Fruit fly (Drosophila melanogaster) whole organism, embryonic: Measurements from ENCODE around the gene ac.
A peak's percentile ranks its signal among the peaks of the same experiment; 100 is the strongest.

ENCODE experiments used
- Bdp1 ChIP-seq: fragments of 200-800 bp; sonication (Bioruptor generic); optimal IDR thresholded peaks from 3 replicates; lab custom pipeline; 2016; ENCODE audit warnings: missing biosample characterization, missing genetic modification characterization
- Bgb ChIP-seq: fragments of 200-800 bp; sonication (Bioruptor generic); IDR thresholded peaks from 2 replicates; pipeline ENCODE4 v1.3.6; 2022; ENCODE audit warnings: missing biosample characterization, missing genetic modification characterization; ENCODE audit not compliant: partially characterized antibody
- CG10462 ChIP-seq: fragments of 200-800 bp; sonication (Bioruptor generic); optimal IDR thresholded peaks from 2 replicates; lab custom pipeline; 2016; ENCODE audit warnings: missing biosample characterization, missing genetic modification characterization
- CG13123 ChIP-seq: fragments of 200-800 bp; sonication (Bioruptor generic); optimal IDR thresholded peaks from 2 replicates; lab custom pipeline; 2016; ENCODE audit warnings: missing biosample characterization, missing genetic modification characterization
- CG13287 ChIP-seq: fragments of 200-800 bp; sonication (Bioruptor generic); IDR thresholded peaks from 2 replicates; pipeline ENCODE4 v1.3.6; 2022; ENCODE audit warnings: missing biosample characterization, missing genetic modification characterization; ENCODE audit not compliant: partially characterized antibody
- CG15479 ChIP-seq: fragments of 200-800 bp; sonication (Bioruptor generic); optimal IDR thresholded peaks from 3 replicates; lab custom pipeline; 2019; ENCODE audit warnings: missing biosample characterization, mild to moderate bottlenecking, missing genetic modification characterization, moderate library complexity
- CG1647 ChIP-seq: fragments of 200-800 bp; sonication (Bioruptor generic); optimal IDR thresholded peaks from 3 replicates; lab custom pipeline; 2016; ENCODE audit warnings: missing biosample characterization, missing genetic modification characterization
- CG18262 ChIP-seq: fragments of 200-800 bp; optimal IDR thresholded peaks from 3 replicates; lab custom pipeline; 2019; ENCODE audit warnings: missing biosample characterization, mild to moderate bottlenecking, missing genetic modification characterization, moderate library complexity
- CG1832 ChIP-seq: fragments of 200-800 bp; sonication (Bioruptor generic); optimal IDR thresholded peaks from 2 replicates; lab custom pipeline; 2017; ENCODE audit warnings: missing biosample characterization, mild to moderate bottlenecking, missing genetic modification characterization, inconsistent platforms
- CG2712 ChIP-seq: fragments of 200-800 bp; optimal IDR thresholded peaks from 3 replicates; lab custom pipeline; 2019; ENCODE audit warnings: missing biosample characterization, mild to moderate bottlenecking, missing genetic modification characterization, moderate library complexity
- CG31388 ChIP-seq: fragments of 200-800 bp; sonication (Bioruptor generic); optimal IDR thresholded peaks from 2 replicates; lab custom pipeline; 2016; ENCODE audit warnings: missing biosample characterization, missing genetic modification characterization
- CG3995 ChIP-seq: fragments of 200-800 bp; sonication (Bioruptor generic); optimal IDR thresholded peaks from 3 replicates; lab custom pipeline; 2016; ENCODE audit warnings: missing biosample characterization, missing genetic modification characterization
- CG6765 ChIP-seq: fragments of 200-800 bp; sonication (Bioruptor generic); optimal IDR thresholded peaks from 3 replicates; lab custom pipeline; 2017; ENCODE audit warnings: missing biosample characterization, mild to moderate bottlenecking, missing genetic modification characterization
- CG8388 ChIP-seq: fragments of 200-800 bp; sonication (Bioruptor generic); optimal IDR thresholded peaks from 2 replicates; lab custom pipeline; 2019; ENCODE audit warnings: missing biosample characterization, mild to moderate bottlenecking, missing genetic modification characterization, moderate library complexity
- CG8944 ChIP-seq: fragments of 200-800 bp; sonication (Bioruptor generic); optimal IDR thresholded peaks from 3 replicates; lab custom pipeline; 2016; ENCODE audit warnings: missing biosample characterization, missing genetic modification characterization
- Dbx ChIP-seq: fragments of 200-800 bp; sonication (Bioruptor generic); IDR thresholded peaks from 3 replicates; pipeline ENCODE4 v1.3.6; 2022; ENCODE audit warnings: missing biosample characterization, missing genetic modification characterization
- Deaf1 ChIP-seq: fragments of 200-800 bp; optimal IDR thresholded peaks from 3 replicates; lab custom pipeline; 2019; ENCODE audit warnings: missing biosample characterization, mild to moderate bottlenecking, missing genetic modification characterization, moderate library complexity
- Drgx ChIP-seq: fragments of 200-800 bp; sonication (Bioruptor generic); IDR thresholded peaks from 2 replicates; pipeline ENCODE4 v1.3.6; 2022; ENCODE audit warnings: missing biosample characterization, missing genetic modification characterization
- Ets97D ChIP-seq: fragments of 200-800 bp; sonication (Bioruptor generic); optimal IDR thresholded peaks from 3 replicates; lab custom pipeline; 2016; ENCODE audit warnings: missing biosample characterization, missing genetic modification characterization
- HLH4C ChIP-seq: fragments of 200-800 bp; sonication (Bioruptor generic); IDR thresholded peaks from 3 replicates; pipeline ENCODE4 v1.3.6; 2022; ENCODE audit warnings: missing biosample characterization, missing genetic modification characterization; ENCODE audit not compliant: partially characterized antibody
- HLH54F ChIP-seq: fragments of 200-800 bp; sonication (Bioruptor generic); optimal IDR thresholded peaks from 3 replicates; lab custom pipeline; 2016; ENCODE audit warnings: missing biosample characterization, missing genetic modification characterization
- Lim3 ChIP-seq: fragments of 200-800 bp; sonication (Bioruptor generic); IDR thresholded peaks from 2 replicates; pipeline ENCODE4 v1.3.6; 2022; ENCODE audit warnings: missing biosample characterization, missing genetic modification characterization
- Ptx1 ChIP-seq: fragments of 200-800 bp; sonication (Bioruptor generic); IDR thresholded peaks from 2 replicates; pipeline ENCODE4 v1.3.6; 2022; ENCODE audit warnings: missing biosample characterization, missing genetic modification characterization
- Ssrp ChIP-seq: fragments of 200-800 bp; sonication (Bioruptor generic); optimal IDR thresholded peaks from 2 replicates; lab custom pipeline; 2018; ENCODE audit warnings: missing biosample characterization, mild to moderate bottlenecking, missing genetic modification characterization, moderate library complexity
- TFAM ChIP-seq: fragments of 200-800 bp; sonication (Bioruptor generic); optimal IDR thresholded peaks from 2 replicates; lab custom pipeline; 2017; ENCODE audit warnings: missing biosample characterization, missing genetic modification characterization, inconsistent platforms
- Xrp1 ChIP-seq: fragments of 200-800 bp; sonication (Bioruptor generic); IDR thresholded peaks from 2 replicates; pipeline ENCODE4 v1.3.6; 2022; ENCODE audit warnings: missing biosample characterization, missing genetic modification characterization
- ac ChIP-seq: fragments of 200-800 bp; sonication (Bioruptor generic); optimal IDR thresholded peaks from 3 replicates; lab custom pipeline; 2017; ENCODE audit warnings: missing biosample characterization, mild to moderate bottlenecking, missing genetic modification characterization
- croc ChIP-seq: fragments of 200-800 bp; sonication (Bioruptor generic); conservative IDR thresholded peaks from 3 replicates; pipeline ENCODE4 v1.3.6; 2022; ENCODE audit warnings: missing biosample characterization, missing genetic modification characterization
- crp ChIP-seq, 2 experiments: fragments of 200-800 bp; sonication (Bioruptor generic); optimal IDR thresholded peaks; 2 replicates in 1 of 2; 3 replicates in 1 of 2; lab custom pipeline; 2017; ENCODE audit warnings: missing biosample characterization in 2 of 2, missing genetic modification characterization in 2 of 2, mild to moderate bottlenecking in 1 of 2, moderate library complexity in 1 of 2
- dimm ChIP-seq: fragments of 200-800 bp; sonication (Bioruptor generic); IDR thresholded peaks from 2 replicates; pipeline ENCODE4 v1.3.6; 2022; ENCODE audit warnings: missing biosample characterization, missing genetic modification characterization
- eve ChIP-seq, 2 experiments: fragments of >200 bp; optimal IDR thresholded peaks; 2 replicates each; lab custom pipeline; 2017; ENCODE audit warnings: missing biosample characterization in 2 of 2, missing genetic modification characterization in 2 of 2
- fru ChIP-seq: fragments of >200 bp; optimal IDR thresholded peaks from 2 replicates; lab custom pipeline; 2017
- gce ChIP-seq: fragments of 200-800 bp; sonication (Bioruptor generic); IDR thresholded peaks from 3 replicates; pipeline ENCODE4 v1.3.6; 2022; ENCODE audit warnings: missing biosample characterization, missing genetic modification characterization
- gsb ChIP-seq: fragments of 200-800 bp; sonication (Bioruptor generic); IDR thresholded peaks from 2 replicates; pipeline ENCODE4 v1.3.6; 2022; ENCODE audit warnings: missing biosample characterization, missing genetic modification characterization
- gt ChIP-seq: fragments of 200-800 bp; sonication (Bioruptor generic); IDR thresholded peaks from 2 replicates; pipeline ENCODE4 v1.3.6; 2022; ENCODE audit warnings: missing biosample characterization, missing genetic modification characterization
- her ChIP-seq: fragments of 200-800 bp; sonication (Bioruptor generic); optimal IDR thresholded peaks from 2 replicates; lab custom pipeline; 2016; ENCODE audit warnings: missing biosample characterization, missing genetic modification characterization
- kay ChIP-seq: fragments of 200-800 bp; sonication (Bioruptor generic); optimal IDR thresholded peaks from 2 replicates; lab custom pipeline; 2016; ENCODE audit warnings: missing biosample characterization, missing genetic modification characterization
- ken ChIP-seq: fragments of 200-800 bp; sonication (Bioruptor generic); IDR thresholded peaks from 3 replicates; pipeline ENCODE4 v1.3.6; 2022; ENCODE audit warnings: missing biosample characterization, missing genetic modification characterization
- klu ChIP-seq: fragments of 200-800 bp; sonication (Bioruptor generic); IDR thresholded peaks from 2 replicates; pipeline ENCODE4 v1.3.6; 2022; ENCODE audit warnings: missing biosample characterization, missing genetic modification characterization
- lbe ChIP-seq: fragments of 200-800 bp; sonication (Bioruptor generic); optimal IDR thresholded peaks from 2 replicates; lab custom pipeline; 2016; ENCODE audit warnings: missing biosample characterization, mild to moderate bottlenecking, missing genetic modification characterization
- mld ChIP-seq: fragments of 200-800 bp; sonication (Bioruptor generic); IDR thresholded peaks from 3 replicates; pipeline ENCODE4 v1.3.6; 2022; ENCODE audit warnings: missing biosample characterization, missing genetic modification characterization; ENCODE audit not compliant: partially characterized antibody
- nau ChIP-seq: fragments of 200-800 bp; sonication (Bioruptor generic); optimal IDR thresholded peaks from 3 replicates; lab custom pipeline; 2017; ENCODE audit warnings: missing biosample characterization, mild to moderate bottlenecking, missing genetic modification characterization, missing genetic modification reagents
- otp ChIP-seq: fragments of 200-800 bp; sonication (Bioruptor generic); IDR thresholded peaks from 3 replicates; pipeline ENCODE4, ENCODE4 v1.3.6; 2022; ENCODE audit warnings: missing biosample characterization, missing genetic modification characterization
- pan ChIP-seq, 4 experiments: fragments of >200 bp in 3 of 4; fragments of 200-800 bp in 1 of 4; sonication (Bioruptor generic) in 1 of 4; optimal IDR thresholded peaks in 3 of 4; IDR thresholded peaks in 1 of 4; 2 replicates each; pipeline versions ENCODE4 v1.3.6 to Lab custom; 2017 to 2022; ENCODE audit warnings: missing biosample characterization in 2 of 4, missing genetic modification characterization in 2 of 4, mixed read lengths in 1 of 4
- pita ChIP-seq: fragments of 200-800 bp; sonication (Bioruptor generic); optimal IDR thresholded peaks from 2 replicates; lab custom pipeline; 2017; ENCODE audit warnings: missing biosample characterization, mild to moderate bottlenecking, missing genetic modification characterization
- row ChIP-seq: fragments of 200-800 bp; sonication (Bioruptor generic); IDR thresholded peaks from 3 replicates; pipeline ENCODE4 v1.3.6; 2022; ENCODE audit warnings: missing biosample characterization, missing genetic modification characterization
- schlank ChIP-seq: fragments of 200-800 bp; sonication (Bioruptor generic); optimal IDR thresholded peaks from 2 replicates; lab custom pipeline; 2018; ENCODE audit warnings: missing biosample characterization, mild to moderate bottlenecking, missing genetic modification characterization
- vvl ChIP-seq: fragments of 200-800 bp; sonication (Bioruptor generic); IDR thresholded peaks from 2 replicates; pipeline ENCODE4 v1.3.6; 2022; ENCODE audit warnings: missing biosample characterization, missing genetic modification characterization

Gene ac

dm6 chrX:340809-341208 is 29.0 kb upstream of the ac start:
- TF ChIP-seq Bgb (GFP tag; lab: Robert Waterston, UW) (no peak), CG31388 (no peak), vvl (GFP tag; lab: Robert Waterston, UW) (peak; percentile 40), row (GFP tag; lab: Robert Waterston, UW) (0 out of 3 replicates have a peak, but pooled peaks have one; percentile 23), Drgx (GFP tag; lab: Robert Waterston, UW) (peak; percentile 32; the same call in 1 of the 2 replicates), CG6765 (GFP tag; lab: Kevin White, UChicago) (no peak)

dm6 chrX:342422-343169 is 27.2 kb upstream of the ac start:
- TF ChIP-seq ac: no peak
- no peak for TF ChIP-seq her (GFP tag; lab: Kevin White, UChicago)
- TF ChIP-seq pan (optimal IDR thresholded peaks at IDR 0.05; lab: Kevin White, UChicago): no peak
- TF ChIP-seq pan (GFP tag; optimal IDR thresholded peaks at IDR 0.05 in 1 of 2, IDR thresholded peaks at IDR 0.05 in 1 of 2): no peak
- TF ChIP-seq klu: no peak
- no peak for TF ChIP-seq CG13287
- TF ChIP-seq row (GFP tag; lab: Robert Waterston, UW): 0 out of 3 replicates have a peak, but pooled peaks have one; percentile 20
- TF ChIP-seq Ssrp: peak; percentile 7
- TF ChIP-seq CG1647: no peak
- no peak for TF ChIP-seq CG13123 (GFP tag; lab: Kevin White, UChicago)
- TF ChIP-seq kay (GFP tag; lab: Kevin White, UChicago): no peak
- TF ChIP-seq schlank (tag; lab: Kevin White, UChicago): no peak
- TF ChIP-seq otp (GFP tag; lab: Robert Waterston, UW): no peak
- TF ChIP-seq Deaf1 (tag; lab: Kevin White, UChicago): peak; percentile 67
- no peak for TF ChIP-seq gsb (GFP tag; lab: Robert Waterston, UW)
- no peak for TF ChIP-seq TFAM (GFP tag; lab: Kevin White, UChicago)
- TF ChIP-seq Ptx1 (GFP tag; lab: Robert Waterston, UW): peak; percentile 36; the same call in 1 of the 2 replicates
- no peak for TF ChIP-seq mld
- TF ChIP-seq HLH4C (GFP tag; lab: Robert Waterston, UW): no peak
- TF ChIP-seq CG1832 (GFP tag; lab: Kevin White, UChicago): no peak
- no peak for TF ChIP-seq Dbx (GFP tag; lab: Robert Waterston, UW)
- TF ChIP-seq CG8944: no peak
- peak; percentile 17 for TF ChIP-seq CG2712 (tag; lab: Kevin White, UChicago)
- no peak for TF ChIP-seq CG15479
- no peak for TF ChIP-seq fru
- no peak for TF ChIP-seq Lim3 (GFP tag; lab: Robert Waterston, UW)
- no peak for TF ChIP-seq croc
- TF ChIP-seq Ets97D (GFP tag; lab: Kevin White, UChicago): no peak
- no peak for TF ChIP-seq CG3995 (GFP tag; lab: Kevin White, UChicago)
- TF ChIP-seq dimm: no peak
- no peak for TF ChIP-seq Bdp1 (GFP tag; lab: Kevin White, UChicago)
- TF ChIP-seq CG18262 (tag; lab: Kevin White, UChicago): peak; percentile 14
- TF ChIP-seq CG8388: no peak
- no peak for TF ChIP-seq lbe (GFP tag; lab: Kevin White, UChicago)
- no peak for TF ChIP-seq CG10462 (GFP tag; lab: Kevin White, UChicago)
- no peak for TF ChIP-seq HLH54F
- TF ChIP-seq Xrp1 (GFP tag; lab: Robert Waterston, UW): no peak
- TF ChIP-seq crp (GFP tag; optimal IDR thresholded peaks at IDR 0.05; lab: Kevin White, UChicago): no peak
- TF ChIP-seq nau: no peak
- no peak for TF ChIP-seq gce (GFP tag; lab: Robert Waterston, UW)
- TF ChIP-seq eve (GFP tag; optimal IDR thresholded peaks at IDR 0.05; lab: Kevin White, UChicago): no peak
- no peak for TF ChIP-seq pita
- TF ChIP-seq ken (GFP tag; lab: Robert Waterston, UW): no peak
- TF ChIP-seq gt: no peak
